Fruit fly (Drosophila melanogaster) whole organism, wandering third instar larva: ENCODE results near the gene CG14186.

ENCODE experiments used
- Dfd ChIP-seq: fragments of >200 bp; optimal IDR thresholded peaks from 2 replicates; lab custom pipeline; 2017; ENCODE audit warnings: missing biosample characterization, missing genetic modification characterization
- GATAd ChIP-seq: sonication (Bioruptor generic); optimal IDR thresholded peaks from 2 replicates; lab custom pipeline; 2016; ENCODE audit warnings: missing biosample characterization, missing genetic modification characterization
- Hnf4 ChIP-seq: fragments of 200-800 bp; sonication (Bioruptor generic); optimal IDR thresholded peaks from 2 replicates; lab custom pipeline; 2016; ENCODE audit warnings: missing biosample characterization, mild to moderate bottlenecking, missing genetic modification characterization
- Myc ChIP-seq: fragments of >200 bp; optimal IDR thresholded peaks from 2 replicates; lab custom pipeline; 2017
- OdsH ChIP-seq: fragments of 200-800 bp; sonication (Bioruptor generic); optimal IDR thresholded peaks from 2 replicates; lab custom pipeline; 2016; ENCODE audit warnings: missing biosample characterization, mild to moderate bottlenecking, missing genetic modification characterization
- brk ChIP-seq: fragments of 200-800 bp; sonication (Bioruptor generic); optimal IDR thresholded peaks from 2 replicates; lab custom pipeline; 2016; ENCODE audit warnings: missing biosample characterization, mild to moderate bottlenecking, missing genetic modification characterization
- foxo ChIP-seq, 2 experiments: fragments of 200-800 bp; sonication (Bioruptor generic); optimal IDR thresholded peaks; 2 replicates in 1 of 2; 3 replicates in 1 of 2; lab custom pipeline; 2016 to 2017; ENCODE audit warnings: missing biosample characterization in 2 of 2, missing genetic modification characterization in 2 of 2
- h ChIP-seq: fragments of 200-800 bp; sonication (Bioruptor generic); optimal IDR thresholded peaks from 3 replicates; lab custom pipeline; 2016; ENCODE audit warnings: missing biosample characterization, mild to moderate bottlenecking, missing genetic modification characterization
- jim ChIP-seq: fragments of 175-275, 200-325 bp; sonication (Bioruptor generic); optimal IDR thresholded peaks from 2 replicates; lab custom pipeline; 2016; ENCODE audit warnings: missing biosample characterization, mild to moderate bottlenecking, missing genetic modification characterization
- psq ChIP-seq: fragments of 200-800 bp; sonication (Bioruptor generic); optimal IDR thresholded peaks from 3 replicates; lab custom pipeline; 2017; ENCODE audit warnings: missing biosample characterization, mild to moderate bottlenecking, missing genetic modification characterization, moderate library complexity
- tai ChIP-seq: sonication (Bioruptor generic); optimal IDR thresholded peaks from 2 replicates; lab custom pipeline; 2016; ENCODE audit warnings: missing biosample characterization, missing genetic modification characterization

dm6 chr3L:20140589-20141207, 37.1 kb upstream of the CG14186 start, which contains the start of gene CG7328:
- TF ChIP-seq brk (GFP tag; lab: Kevin White, UChicago) (no peak), h (peak; percentile 84), OdsH (GFP tag; lab: Kevin White, UChicago) (peak; percentile 84), Myc (lab: Kevin White, UChicago) (no peak), Dfd (GFP tag; lab: Kevin White, UChicago) (no peak), psq (peak; percentile 65), Hnf4 (no peak), foxo (GFP tag; optimal IDR thresholded peaks at IDR 0.05; lab: Kevin White, UChicago) (no peak), jim (no peak), tai (GFP tag; lab: Kevin White, UChicago) (no peak), GATAd (GFP tag; lab: Kevin White, UChicago) (peak; percentile 6)
